Worm (Caenorhabditis elegans) whole organism, L4/young adult: ENCODE results near the gene got-2.2.

Experiments
- W03F9.2 ChIP-seq: fragments of 150-350 bp; optimal IDR thresholded peaks from 2 replicates; lab custom pipeline; 2014; ENCODE audit warnings: missing biosample characterization, missing genetic modification characterization
- dao-5 ChIP-seq: sonication (generic microtip); optimal IDR thresholded peaks from 2 replicates; lab custom pipeline; 2016; ENCODE audit warnings: missing genotype, missing genetic modification characterization, moderate library complexity, missing compliant biosample characterization
- him-1 ChIP-seq: sonication (generic microtip); optimal IDR thresholded peaks from 2 replicates; lab custom pipeline; 2016; ENCODE audit warnings: missing genotype, missing genetic modification reagents, missing genetic modification characterization, missing compliant biosample characterization

DNA sequence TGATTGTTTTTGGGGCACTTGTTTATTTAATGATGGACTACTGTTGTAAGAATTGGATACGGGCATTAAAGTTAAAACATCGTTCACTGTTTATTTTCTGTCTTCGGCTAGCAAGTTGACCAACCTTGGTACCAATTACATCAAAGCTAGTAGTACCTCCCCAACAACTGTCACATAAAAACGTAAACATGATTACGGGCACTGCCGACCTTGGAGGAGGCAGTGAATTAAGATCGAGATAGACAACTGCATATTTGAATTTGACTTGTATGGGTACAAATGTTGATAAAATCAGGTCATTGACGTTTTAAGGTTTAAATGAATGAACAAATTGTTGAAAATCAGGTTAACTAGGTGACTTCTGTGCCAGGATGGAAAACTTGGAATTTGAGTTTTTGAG lies 36.5 kb downstream of the got-2.2 start:
- TF ChIP-seq him-1 (tag; lab: Kevin White, UChicago) = no peak
- TF ChIP-seq W03F9.2 (tag; lab: Kevin White, UChicago) = no peak
- no peak for TF ChIP-seq dao-5 (tag; lab: Kevin White, UChicago)
